Worm (Caenorhabditis elegans): ENCODE measurements around the gene K02D10.2.

K02D10.2 gene

ce11 chrIII:8748620-8749019, 22.4 kb downstream of the K02D10.2 start:
- peak; percentile 68 for TF ChIP-seq pqm-1 (tag; optimal IDR thresholded peaks at IDR 0.05)
- TF ChIP-seq jun-1 (tag; optimal IDR thresholded peaks at IDR 0.05): peak; percentile 28
- TF ChIP-seq elt-2 (tag; optimal IDR thresholded peaks at IDR 0.05): peak; percentile 85
- no peak for TF ChIP-seq zip-4 (GFP tag; optimal IDR thresholded peaks at IDR 0.05)
- no peak for TF ChIP-seq nhr-20 (tag; optimal IDR thresholded peaks at IDR 0.05)
- peak; percentile 18 for TF ChIP-seq lin-14 (GFP tag; optimal IDR thresholded peaks at IDR 0.05)
- TF ChIP-seq efl-1 (optimal IDR thresholded peaks at IDR 0.05): no peak
- TF ChIP-seq efl-1 (GFP tag; optimal IDR thresholded peaks at IDR 0.05 in 1 of 2): no peak
- TF ChIP-seq egl-13 (tag; optimal IDR thresholded peaks at IDR 0.05): no peak

ce11 chrIII:8745214-8745613, 25.8 kb downstream of the K02D10.2 start:
- TF ChIP-seq mab-9 (GFP tag; IDR thresholded peaks at IDR 0.05): no peak
- no peak for TF ChIP-seq nhr-12 (tag; optimal IDR thresholded peaks at IDR 0.05)
- no peak for TF ChIP-seq unc-130 (tag; optimal IDR thresholded peaks at IDR 0.05)
- no peak for TF ChIP-seq hpl-2 (GFP tag; optimal IDR thresholded peaks at IDR 0.05)
- TF ChIP-seq nhr-90 (tag; optimal IDR thresholded peaks at IDR 0.05; ENCODE audit: poor library complexity): no peak
- TF ChIP-seq dsc-1 (tag; optimal IDR thresholded peaks at IDR 0.05): no peak
- TF ChIP-seq irx-1 (tag; optimal IDR thresholded peaks at IDR 0.05): no peak
- no peak for TF ChIP-seq fkh-10 (GFP tag; optimal IDR thresholded peaks at IDR 0.05)
- TF ChIP-seq egl-13 (tag; optimal IDR thresholded peaks at IDR 0.05): no peak
- no peak for TF ChIP-seq dpl-1 (GFP tag; optimal IDR thresholded peaks at IDR 0.05)

ce11 chrIII:8744765-8745164, 26.3 kb downstream of the K02D10.2 start:
- TF ChIP-seq pqm-1 (tag; optimal IDR thresholded peaks at IDR 0.05): no peak
- peak; percentile 1 for TF ChIP-seq lin-14 (GFP tag; optimal IDR thresholded peaks at IDR 0.05)

- no peak for TF ChIP-seq nhr-11 (tag; optimal IDR thresholded peaks at IDR 0.05)
- no peak for TF ChIP-seq nhr-20 (tag; optimal IDR thresholded peaks at IDR 0.05)
- TF ChIP-seq sox-4 (tag; optimal IDR thresholded peaks at IDR 0.05): no peak
- TF ChIP-seq nhr-85 (tag): no peak
- TF ChIP-seq tlp-1 (tag; optimal IDR thresholded peaks at IDR 0.05): no peak
- TF ChIP-seq lir-3 (tag; optimal IDR thresholded peaks at IDR 0.05; ENCODE audit: poor library complexity): no peak
- no peak for TF ChIP-seq egl-13 (tag; optimal IDR thresholded peaks at IDR 0.05)
- TF ChIP-seq lin-14 (GFP tag; optimal IDR thresholded peaks at IDR 0.05): peak; percentile 16
Measured at ce11 chrIII:8743796-8744404, 27.2 kb downstream of the K02D10.2 start, which contains the start of gene ZK370.6. Gene ZK370.6, minus strand, starts transcription at chrIII:8743846.

- TF ChIP-seq aha-1 (tag; optimal IDR thresholded peaks at IDR 0.05) (no peak), pqm-1 (tag; optimal IDR thresholded peaks at IDR 0.05) (no peak), egl-13 (tag; optimal IDR thresholded peaks at IDR 0.05) (no peak), efl-1 (optimal IDR thresholded peaks at IDR 0.05) (no peak), efl-1 (GFP tag; optimal IDR thresholded peaks at IDR 0.05 in 1 of 2) (peak in 1 of 2 experiments; percentile 72), nhr-47 (tag; optimal IDR thresholded peaks at IDR 0.05) (no peak), lsy-2 (tag; optimal IDR thresholded peaks at IDR 0.05) (no peak), fkh-10 (GFP tag; optimal IDR thresholded peaks at IDR 0.05) (peak; percentile 70), elt-3 (tag; optimal IDR thresholded peaks at IDR 0.05) (no peak)
Measured at ce11 chrIII:8742584-8742983, 28.5 kb downstream of the K02D10.2 start.

- TF ChIP-seq nhr-12 (tag; optimal IDR thresholded peaks at IDR 0.05) (no peak), zip-4 (GFP tag; optimal IDR thresholded peaks at IDR 0.05) (no peak), efl-1 (optimal IDR thresholded peaks at IDR 0.05) (no peak), efl-1 (GFP tag; optimal IDR thresholded peaks at IDR 0.05 in 1 of 2) (peak in 1 of 2 experiments; percentile 91)
Measured at ce11 chrIII:8741955-8742354, 29.1 kb downstream of the K02D10.2 start.

ce11 chrIII:8741276-8741860, 29.7 kb downstream of the K02D10.2 start, which contains the start of gene pdhk-2:
Gene pdhk-2, minus strand, starts transcription at chrIII:8741412.
- TF ChIP-seq nhr-77 (tag; optimal IDR thresholded peaks at IDR 0.05) (peak; percentile 85), F16B12.6 (tag; optimal IDR thresholded peaks at IDR 0.05) (peak; percentile 66), hlh-4 (tag; optimal IDR thresholded peaks at IDR 0.05) (no peak), ets-5 (GFP tag; IDR thresholded peaks at IDR 0.05) (no peak), Y116A8C.19 (tag; optimal IDR thresholded peaks at IDR 0.05; ENCODE audit: borderline replicate concordance) (no peak), irx-1 (tag; optimal IDR thresholded peaks at IDR 0.05) (peak; percentile 92), efl-1 (optimal IDR thresholded peaks at IDR 0.05) (peak; percentile 97 to 100), efl-1 (GFP tag; optimal IDR thresholded peaks at IDR 0.05 in 1 of 2) (peak; percentile 99 to 100), elt-3 (tag; optimal IDR thresholded peaks at IDR 0.05) (peak in 3 of 6 experiments; percentile 35 to 89 (median 88)), nhr-90 (tag; optimal IDR thresholded peaks at IDR 0.05; ENCODE audit: poor library complexity) (peak; percentile 97), tlp-1 (tag; optimal IDR thresholded peaks at IDR 0.05) (no peak), zag-1 (tag; optimal IDR thresholded peaks at IDR 0.05) (peak; percentile 82), ceh-88 (GFP tag; IDR thresholded peaks at IDR 0.05) (peak; percentile 78), fos-1 (tag; optimal IDR thresholded peaks at IDR 0.05) (peak; percentile 86), fkh-10 (GFP tag; optimal IDR thresholded peaks at IDR 0.05) (peak; percentile 93), nhr-71 (tag; optimal IDR thresholded peaks at IDR 0.05) (peak; percentile 98), pqm-1 (tag; optimal IDR thresholded peaks at IDR 0.05) (no peak), egl-27 (tag; optimal IDR thresholded peaks at IDR 0.05) (no peak)
